Fruit fly (Drosophila melanogaster) Kc167 (cell line): ENCODE results near the gene CG5611.

Source experiments
- Sin3A ChIP-seq: fragments of >200 bp; optimal IDR thresholded peaks from 2 replicates; lab custom pipeline; 2018; ENCODE audit warnings: missing external identifiers
- h ChIP-seq: fragments of >200 bp; optimal IDR thresholded peaks from 3 replicates; lab custom pipeline; 2018; ENCODE audit warnings: missing external identifiers

dm6 chr3R:27593580-27594187, 42.2 kb downstream of the CG5611 start:
- TF ChIP-seq Sin3A (lab: Kevin White, UChicago) (no peak), h (no peak)
